Fruit fly (Drosophila melanogaster) S2 (cell line): ENCODE measurements around the gene CG32564.

Source experiments
- CG8478 ChIP-seq: fragments of >200 bp; optimal IDR thresholded peaks from 2 replicates; lab custom pipeline; 2018
- CTCF ChIP-seq, 2 experiments: fragments of >200 bp; optimal IDR thresholded peaks; 2 replicates each; lab custom pipeline; 2018

Gene CG32564

dm6 chrX:17206046-17206445 lies at the start of gene CG32564:
Gene CG32564, plus strand, starts transcription at chrX:17206407.
- TF ChIP-seq CG8478 (lab: Kevin White, UChicago) (no peak), CTCF (optimal IDR thresholded peaks at IDR 0.05; lab: Kevin White, UChicago) (no peak)

- TF ChIP-seq CTCF (optimal IDR thresholded peaks at IDR 0.05; lab: Kevin White, UChicago) (no peak), CG8478 (lab: Kevin White, UChicago) (no peak)
Measured at dm6 chrX:17159116-17159515, 47.1 kb upstream of the CG32564 start, which contains the start of gene xmas. Gene xmas, minus strand, starts transcription at chrX:17159306.

dm6 chrX:17159819-17160218 lies 46.4 kb upstream of the CG32564 start, which contains the start of gene baz:
Gene baz, plus strand, starts transcription at chrX:17160006.
- TF ChIP-seq CG8478 (lab: Kevin White, UChicago), result no peak
- peak in 1 of 2 experiments; percentile 23 for TF ChIP-seq CTCF (optimal IDR thresholded peaks at IDR 0.05; lab: Kevin White, UChicago)

- TF ChIP-seq CTCF (optimal IDR thresholded peaks at IDR 0.05; lab: Kevin White, UChicago) (no peak), CG8478 (lab: Kevin White, UChicago) (no peak)
Measured at dm6 chrX:17160396-17161040, 45.7 kb upstream of the CG32564 start.

dm6 chrX:17162446-17163013 lies 43.7 kb upstream of the CG32564 start:
- TF ChIP-seq CG8478 (lab: Kevin White, UChicago) (no peak), CTCF (optimal IDR thresholded peaks at IDR 0.05; lab: Kevin White, UChicago) (no peak)

- TF ChIP-seq CTCF (optimal IDR thresholded peaks at IDR 0.05; lab: Kevin White, UChicago) (no peak), CG8478 (lab: Kevin White, UChicago) (no peak)
Measured at dm6 chrX:17167304-17167703, 38.9 kb upstream of the CG32564 start.

dm6 chrX:17170484-17170944 lies 35.7 kb upstream of the CG32564 start:
- TF ChIP-seq CG8478 (lab: Kevin White, UChicago), result no peak
- TF ChIP-seq CTCF (optimal IDR thresholded peaks at IDR 0.05; lab: Kevin White, UChicago), result no peak

- TF ChIP-seq CTCF (optimal IDR thresholded peaks at IDR 0.05; lab: Kevin White, UChicago), result no peak
- no peak for TF ChIP-seq CG8478 (lab: Kevin White, UChicago)
Measured at dm6 chrX:17172123-17172522, 34.1 kb upstream of the CG32564 start.

dm6 chrX:17172777-17173315 lies 33.4 kb upstream of the CG32564 start:
- no peak for TF ChIP-seq CG8478 (lab: Kevin White, UChicago)

- no peak for TF ChIP-seq CTCF (optimal IDR thresholded peaks at IDR 0.05; lab: Kevin White, UChicago)
- TF ChIP-seq CG8478 (lab: Kevin White, UChicago), result no peak
Measured at dm6 chrX:17174115-17174514, 32.1 kb upstream of the CG32564 start.

- TF ChIP-seq CTCF (optimal IDR thresholded peaks at IDR 0.05; lab: Kevin White, UChicago) (peak; percentile 93 to 94), CG8478 (lab: Kevin White, UChicago) (no peak)
Measured at dm6 chrX:17175558-17176189, 30.5 kb upstream of the CG32564 start.

- TF ChIP-seq CTCF (optimal IDR thresholded peaks at IDR 0.05; lab: Kevin White, UChicago) (no peak), CG8478 (lab: Kevin White, UChicago) (no peak)
Measured at dm6 chrX:17176542-17176941, 29.7 kb upstream of the CG32564 start.

dm6 chrX:17177606-17178005 lies 28.6 kb upstream of the CG32564 start:
- no peak for TF ChIP-seq CG8478 (lab: Kevin White, UChicago)
- TF ChIP-seq CTCF (optimal IDR thresholded peaks at IDR 0.05; lab: Kevin White, UChicago), result no peak

dm6 chrX:17178484-17178921 lies 27.7 kb upstream of the CG32564 start:
- no peak for TF ChIP-seq CG8478 (lab: Kevin White, UChicago)
- no peak for TF ChIP-seq CTCF (optimal IDR thresholded peaks at IDR 0.05; lab: Kevin White, UChicago)

dm6 chrX:17180523-17180922 lies 25.7 kb upstream of the CG32564 start:
- TF ChIP-seq CG8478 (lab: Kevin White, UChicago) (no peak), CTCF (optimal IDR thresholded peaks at IDR 0.05; lab: Kevin White, UChicago) (no peak)
